Worm (Caenorhabditis elegans) whole organism, midembryonic: ENCODE measurements around the gene hnd-1.

Experiments
- flt-1 ChIP-seq: fragments of 200-800 bp; sonication (Bioruptor generic); IDR thresholded peaks from 2 replicates; pipeline ENCODE4 v1.3.6; 2022; ENCODE audit warnings: missing genetic modification characterization, missing compliant biosample characterization
- klf-2 ChIP-seq: fragments of 200-800 bp; sonication (Bioruptor generic); conservative IDR thresholded peaks from 2 replicates; pipeline ENCODE4 v1.3.6; 2022; ENCODE audit warnings: missing genetic modification reagents, missing genetic modification characterization, missing compliant biosample characterization
- ref-1 ChIP-seq: fragments of 200-800 bp; sonication (Bioruptor generic); conservative IDR thresholded peaks from 2 replicates; pipeline ENCODE4 v1.3.6; 2022; ENCODE audit warnings: missing genetic modification reagents, missing genetic modification characterization, missing compliant biosample characterization
- tab-1 ChIP-seq: fragments of 200-800 bp; sonication (Bioruptor generic); IDR thresholded peaks from 2 replicates; pipeline ENCODE4 v1.3.6; 2022; ENCODE audit warnings: missing genetic modification characterization, missing compliant biosample characterization
- ztf-23 ChIP-seq: fragments of 200-800 bp; sonication (Bioruptor generic); IDR thresholded peaks from 2 replicates; pipeline ENCODE4 v1.3.6; 2022; ENCODE audit warnings: missing genetic modification reagents, missing genetic modification characterization, missing compliant biosample characterization

- TF ChIP-seq klf-2 (GFP tag; lab: Robert Waterston, UW): no peak
- no peak for TF ChIP-seq ref-1 (GFP tag; lab: Robert Waterston, UW)
- no peak for TF ChIP-seq flt-1 (GFP tag; lab: Robert Waterston, UW)
- no peak for TF ChIP-seq tab-1 (GFP tag; lab: Robert Waterston, UW)
- TF ChIP-seq ztf-23: no peak
Observed at ce11 chrX:11637721-11638120, 46.6 kb upstream of the hnd-1 start.
